Fruit fly (Drosophila melanogaster) whole organism, prepupa: ENCODE measurements around the gene Tim8.

Experiments
- CG10631 ChIP-seq: fragments of 200-800 bp; sonication (Bioruptor generic); optimal IDR thresholded peaks from 2 replicates; lab custom pipeline; 2016; ENCODE audit warnings: missing biosample characterization, missing genetic modification characterization
- CG10669 ChIP-seq: fragments of 200-800 bp; sonication (Bioruptor generic); optimal IDR thresholded peaks from 3 replicates; lab custom pipeline; 2018; ENCODE audit warnings: missing biosample characterization, mild to moderate bottlenecking, missing genetic modification characterization, moderate library complexity
- CG11294 ChIP-seq: fragments of 200-800 bp; sonication (Bioruptor generic); IDR thresholded peaks from 2 replicates; pipeline ENCODE4 v1.3.6; 2022; ENCODE audit warnings: missing biosample characterization, missing genetic modification characterization
- CG11762 ChIP-seq: fragments of 200-800 bp; sonication (Bioruptor generic); optimal IDR thresholded peaks from 3 replicates; lab custom pipeline; 2016; ENCODE audit warnings: missing biosample characterization, missing genetic modification characterization; ENCODE audit not compliant: insufficient read depth
- CG11902 ChIP-seq: fragments of 200-800 bp; sonication (Bioruptor generic); optimal IDR thresholded peaks from 3 replicates; lab custom pipeline; 2016; ENCODE audit warnings: missing biosample characterization, missing genetic modification characterization
- CG15336 ChIP-seq: fragments of 200-800 bp; sonication (Bioruptor generic); IDR thresholded peaks from 2 replicates; pipeline ENCODE4 v1.3.6; 2022; ENCODE audit warnings: missing biosample characterization, missing genetic modification characterization
- CG1621 ChIP-seq: fragments of 200-800 bp; sonication (Bioruptor generic); optimal IDR thresholded peaks from 3 replicates; lab custom pipeline; 2018; ENCODE audit warnings: missing biosample characterization, mild to moderate bottlenecking, missing genetic modification characterization
- CG16779 ChIP-seq: fragments of 200-800 bp; sonication (Bioruptor generic); optimal IDR thresholded peaks from 3 replicates; lab custom pipeline; 2017; ENCODE audit warnings: missing biosample characterization, mild to moderate bottlenecking, missing genetic modification characterization
- CG3032 ChIP-seq: fragments of 200-800 bp; optimal IDR thresholded peaks from 2 replicates; lab custom pipeline; 2019; ENCODE audit warnings: missing biosample characterization, mild to moderate bottlenecking, missing genetic modification characterization, moderate library complexity
- CG31627 ChIP-seq: fragments of 200-800 bp; sonication (Bioruptor generic); optimal IDR thresholded peaks from 3 replicates; lab custom pipeline; 2016; ENCODE audit warnings: missing biosample characterization, missing genetic modification characterization
- CG32006 ChIP-seq: fragments of 200-800 bp; sonication (Bioruptor generic); optimal IDR thresholded peaks from 3 replicates; lab custom pipeline; 2017; ENCODE audit warnings: missing biosample characterization, mild to moderate bottlenecking, missing genetic modification characterization
- CG4318 ChIP-seq: fragments of 200-800 bp; sonication (Bioruptor generic); optimal IDR thresholded peaks from 3 replicates; lab custom pipeline; 2017; ENCODE audit warnings: missing biosample characterization, mild to moderate bottlenecking, missing genetic modification characterization
- CG6163 ChIP-seq: fragments of 200-800 bp; sonication (Bioruptor generic); IDR thresholded peaks from 3 replicates; pipeline ENCODE4 v1.3.6; 2022; ENCODE audit warnings: missing biosample characterization, missing genetic modification characterization
- CG6276 ChIP-seq: fragments of 200-800 bp; sonication (Bioruptor generic); optimal IDR thresholded peaks from 2 replicates; lab custom pipeline; 2017; ENCODE audit warnings: missing biosample characterization, mild to moderate bottlenecking, missing genetic modification characterization
- CG6792 ChIP-seq: fragments of 200-800 bp; sonication (Bioruptor generic); optimal IDR thresholded peaks from 3 replicates; lab custom pipeline; 2016; ENCODE audit warnings: missing biosample characterization, missing genetic modification characterization
- CG6808 ChIP-seq: fragments of 200-800 bp; sonication (Bioruptor generic); optimal IDR thresholded peaks from 3 replicates; lab custom pipeline; 2017; ENCODE audit warnings: missing biosample characterization, missing genetic modification characterization, mild to moderate bottlenecking, moderate library complexity, missing genetic modification reagents
- CG6854 ChIP-seq: fragments of 200-800 bp; sonication (Bioruptor generic); optimal IDR thresholded peaks from 2 replicates; lab custom pipeline; 2017; ENCODE audit warnings: missing biosample characterization, mild to moderate bottlenecking, missing genetic modification characterization
- CG7368 ChIP-seq: fragments of 200-800 bp; sonication (Bioruptor generic); optimal IDR thresholded peaks from 3 replicates; lab custom pipeline; 2016; ENCODE audit warnings: missing biosample characterization, missing genetic modification characterization
- CG8119 ChIP-seq: fragments of 200-800 bp; sonication (Bioruptor generic); IDR thresholded peaks from 3 replicates; pipeline ENCODE4 v1.3.6; 2022; ENCODE audit warnings: missing biosample characterization, missing genetic modification characterization
- CG8319 ChIP-seq: fragments of 200-800 bp; sonication (Bioruptor generic); optimal IDR thresholded peaks from 3 replicates; lab custom pipeline; 2016; ENCODE audit warnings: missing biosample characterization, missing genetic modification characterization
- CG8632 ChIP-seq: fragments of 200-800 bp; sonication (Bioruptor generic); optimal IDR thresholded peaks from 3 replicates; lab custom pipeline; 2016; ENCODE audit warnings: missing biosample characterization, missing genetic modification characterization
- CG9139 ChIP-seq: fragments of 200-800 bp; sonication (Bioruptor generic); optimal IDR thresholded peaks from 3 replicates; lab custom pipeline; 2017; ENCODE audit warnings: missing biosample characterization, mild to moderate bottlenecking, missing genetic modification characterization
- Eip75B ChIP-seq: fragments of 200-800 bp; sonication (Bioruptor generic); optimal IDR thresholded peaks from 3 replicates; lab custom pipeline; 2016; ENCODE audit warnings: missing biosample characterization, missing genetic modification characterization
- Eip78C ChIP-seq: fragments of 200-800 bp; sonication (Bioruptor generic); peaks from one replicate; lab custom pipeline; 2016; ENCODE audit warnings: missing biosample characterization, missing genetic modification characterization
- Ets21C ChIP-seq: fragments of 200-800 bp; sonication (Bioruptor generic); optimal IDR thresholded peaks from 3 replicates; lab custom pipeline; 2016; ENCODE audit warnings: missing biosample characterization, missing genetic modification characterization
- Ets96B ChIP-seq: fragments of 200-800 bp; optimal IDR thresholded peaks from 2 replicates; lab custom pipeline; 2019; ENCODE audit warnings: missing biosample characterization, mild to moderate bottlenecking, missing genetic modification characterization, moderate library complexity
- Gug ChIP-seq: fragments of 200-800 bp; sonication (Bioruptor generic); IDR thresholded peaks from 2 replicates; pipeline ENCODE4 v1.3.6; 2022; ENCODE audit warnings: missing biosample characterization, missing genetic modification characterization
- Hr38 ChIP-seq: sonication (Bioruptor generic); optimal IDR thresholded peaks from 2 replicates; lab custom pipeline; 2016; ENCODE audit warnings: missing biosample characterization, missing genetic modification characterization
- Hr39 ChIP-seq: fragments of 200-800 bp; sonication (Bioruptor generic); optimal IDR thresholded peaks from 2 replicates; lab custom pipeline; 2016; ENCODE audit warnings: missing biosample characterization, missing genetic modification characterization
- Hr4 ChIP-seq: fragments of 200-800 bp; sonication (Bioruptor generic); optimal IDR thresholded peaks from 3 replicates; lab custom pipeline; 2016; ENCODE audit warnings: missing biosample characterization, missing genetic modification characterization
- Lpt ChIP-seq: fragments of 200-800 bp; sonication (Bioruptor generic); optimal IDR thresholded peaks from 3 replicates; lab custom pipeline; 2016; ENCODE audit warnings: missing biosample characterization, missing genetic modification characterization
- Met ChIP-seq: fragments of 200-800 bp; sonication (Bioruptor generic); optimal IDR thresholded peaks from 3 replicates; lab custom pipeline; 2016; ENCODE audit warnings: missing biosample characterization, missing genetic modification characterization
- OdsH ChIP-seq: fragments of 200-800 bp; sonication (Bioruptor generic); optimal IDR thresholded peaks from 3 replicates; lab custom pipeline; 2016; ENCODE audit warnings: missing biosample characterization, missing genetic modification characterization
- Smox ChIP-seq: fragments of 200-800 bp; sonication (Bioruptor generic); optimal IDR thresholded peaks from 3 replicates; lab custom pipeline; 2016; ENCODE audit warnings: missing biosample characterization, missing genetic modification characterization
- Sox102F ChIP-seq: fragments of 200-800 bp; sonication (Bioruptor generic); optimal IDR thresholded peaks from 2 replicates; lab custom pipeline; 2016; ENCODE audit warnings: missing biosample characterization, mild to moderate bottlenecking, missing genetic modification characterization
- Sox14 ChIP-seq: fragments of 200-800 bp; sonication (Bioruptor generic); optimal IDR thresholded peaks from 3 replicates; lab custom pipeline; 2016; ENCODE audit warnings: missing biosample characterization, missing genetic modification characterization
- Sox15 ChIP-seq: fragments of 200-800 bp; sonication (Bioruptor generic); optimal IDR thresholded peaks from 3 replicates; lab custom pipeline; 2016; ENCODE audit warnings: missing biosample characterization, missing genetic modification characterization
- achi ChIP-seq: fragments of 200-800 bp; sonication (Bioruptor generic); optimal IDR thresholded peaks from 3 replicates; lab custom pipeline; 2016; ENCODE audit warnings: missing biosample characterization, missing genetic modification characterization
- acj6 ChIP-seq: fragments of 200-800 bp; sonication (Bioruptor generic); optimal IDR thresholded peaks from 3 replicates; lab custom pipeline; 2016; ENCODE audit warnings: missing biosample characterization, missing genetic modification characterization
- cyc ChIP-seq: fragments of 200-800 bp; sonication (Bioruptor generic); optimal IDR thresholded peaks from 3 replicates; lab custom pipeline; 2016; ENCODE audit warnings: missing biosample characterization, missing genetic modification characterization
- dac ChIP-seq: fragments of 200-800 bp; sonication (Bioruptor generic); optimal IDR thresholded peaks from 2 replicates; lab custom pipeline; 2017; ENCODE audit warnings: missing biosample characterization, mild to moderate bottlenecking, missing genetic modification characterization
- eg ChIP-seq: fragments of 200-800 bp; sonication (Bioruptor generic); IDR thresholded peaks from 3 replicates; pipeline ENCODE4 v1.3.6; 2022; ENCODE audit warnings: missing biosample characterization, missing genetic modification characterization
- esn ChIP-seq: fragments of 200-800 bp; sonication (Bioruptor generic); optimal IDR thresholded peaks from 2 replicates; lab custom pipeline; 2016; ENCODE audit warnings: missing biosample characterization, mild to moderate bottlenecking, missing genetic modification characterization, moderate library complexity
- fd59A ChIP-seq: fragments of 200-800 bp; sonication (Bioruptor generic); optimal IDR thresholded peaks from 2 replicates; lab custom pipeline; 2017; ENCODE audit warnings: missing biosample characterization, mild to moderate bottlenecking, missing genetic modification characterization, missing genetic modification reagents
- fd85E ChIP-seq: fragments of 200-800 bp; sonication (Bioruptor generic); optimal IDR thresholded peaks from 3 replicates; lab custom pipeline; 2016; ENCODE audit warnings: missing biosample characterization, missing genetic modification characterization
- fkh ChIP-seq: fragments of 200-800 bp; sonication (Bioruptor generic); optimal IDR thresholded peaks from 3 replicates; lab custom pipeline; 2017; ENCODE audit warnings: missing biosample characterization, mild to moderate bottlenecking, missing genetic modification characterization, moderate library complexity
- lz ChIP-seq: fragments of 200-800 bp; sonication (Bioruptor generic); optimal IDR thresholded peaks from 3 replicates; lab custom pipeline; 2016; ENCODE audit warnings: missing biosample characterization, missing genetic modification characterization
- net ChIP-seq: fragments of 200-800 bp; sonication (Bioruptor generic); optimal IDR thresholded peaks from 3 replicates; lab custom pipeline; 2016; ENCODE audit warnings: missing biosample characterization, missing genetic modification characterization
- pdm3 ChIP-seq: fragments of 200-800 bp; sonication (Bioruptor generic); optimal IDR thresholded peaks from 3 replicates; lab custom pipeline; 2016; ENCODE audit warnings: missing biosample characterization, missing genetic modification characterization
- ss ChIP-seq, 2 experiments: fragments of 200-800 bp; sonication (Bioruptor generic); optimal IDR thresholded peaks; 2 replicates in 1 of 2; 3 replicates in 1 of 2; lab custom pipeline; 2017 to 2018; ENCODE audit warnings: mild to moderate bottlenecking in 2 of 2, missing biosample characterization in 2 of 2, missing genetic modification characterization in 2 of 2, moderate library complexity in 1 of 2
- svp ChIP-seq: fragments of 200-800 bp; sonication (Bioruptor generic); peaks from one replicate; lab custom pipeline; 2016; ENCODE audit warnings: missing biosample characterization, missing genetic modification characterization
- topi ChIP-seq: fragments of 200-800 bp; sonication (Bioruptor generic); optimal IDR thresholded peaks from 3 replicates; lab custom pipeline; 2016; ENCODE audit warnings: missing biosample characterization, missing genetic modification characterization
- vri ChIP-seq: fragments of 200-800 bp; sonication (Bioruptor generic); optimal IDR thresholded peaks from 3 replicates; lab custom pipeline; 2016; ENCODE audit warnings: missing biosample characterization, mild to moderate bottlenecking, missing genetic modification characterization

Tim8 gene

DNA sequence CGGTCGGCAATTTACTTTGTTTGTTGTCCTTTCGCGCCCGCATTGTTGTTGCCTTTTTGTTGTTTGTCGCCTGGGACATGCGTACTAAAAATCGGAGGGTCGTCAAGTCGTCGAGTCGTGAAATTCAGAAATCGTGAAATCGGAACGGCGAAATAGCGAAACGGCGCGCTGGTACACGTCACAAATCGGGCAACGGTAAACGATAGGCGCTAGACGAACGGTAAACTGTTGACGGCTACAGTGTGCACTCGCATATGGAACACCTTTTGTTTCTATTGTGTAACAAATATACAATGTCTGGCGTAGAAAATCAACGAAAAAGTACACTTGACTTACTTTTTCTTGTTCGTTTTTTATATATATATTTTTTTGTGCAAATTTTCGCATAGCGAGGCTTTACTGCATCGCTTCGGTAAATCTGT lies 15.8 kb downstream of the Tim8 start:
- TF ChIP-seq CG31627 (GFP tag; lab: Kevin White, UChicago) (no peak), CG1621 (tag; lab: Kevin White, UChicago) (no peak), svp (GFP tag; lab: Kevin White, UChicago) (peak; percentile 36), CG16779 (tag; lab: Kevin White, UChicago) (no peak), Ets21C (GFP tag; lab: Kevin White, UChicago) (no peak), fd59A (GFP tag; lab: Kevin White, UChicago) (peak; percentile 13), Hr38 (GFP tag; lab: Kevin White, UChicago) (no peak), lz (GFP tag; lab: Kevin White, UChicago) (peak; percentile 17), OdsH (GFP tag; lab: Kevin White, UChicago) (peak; percentile 60), CG6854 (GFP tag; lab: Kevin White, UChicago) (no peak), achi (GFP tag; lab: Kevin White, UChicago) (peak; percentile 24), CG8319 (GFP tag; lab: Kevin White, UChicago) (no peak), pdm3 (peak; percentile 38), Sox102F (GFP tag; lab: Kevin White, UChicago) (peak; percentile 27), CG6163 (peak; percentile 68), CG32006 (GFP tag; lab: Kevin White, UChicago) (peak; percentile 37), CG6792 (GFP tag; lab: Kevin White, UChicago) (peak; percentile 20), CG9139 (GFP tag; lab: Kevin White, UChicago) (no peak), CG8119 (GFP tag; lab: Robert Waterston, UW) (peak; percentile 36; the same call in 2 of the 3 replicates), Smox (peak; percentile 22), CG3032 (tag; lab: Kevin White, UChicago) (peak; percentile 39), Gug (peak; percentile 34), Ets96B (peak; percentile 18), Lpt (GFP tag; lab: Kevin White, UChicago) (no peak), CG11294 (GFP tag; lab: Robert Waterston, UW) (peak; percentile 49; the same call in 1 of the 2 replicates), fkh (GFP tag; lab: Kevin White, UChicago) (peak; percentile 12), Met (GFP tag; lab: Kevin White, UChicago) (peak; percentile 32), dac (GFP tag; lab: Kevin White, UChicago) (peak; percentile 3), Hr4 (GFP tag; lab: Kevin White, UChicago) (peak; percentile 42), CG8632 (no peak), eg (GFP tag; lab: Robert Waterston, UW) (peak; percentile 63; the same call in 2 of the 3 replicates), topi (peak; percentile 39), ss (GFP tag; optimal IDR thresholded peaks at IDR 0.05; lab: Kevin White, UChicago) (peak; percentile 2 to 50), vri (GFP tag; lab: Kevin White, UChicago) (no peak), CG11762 (GFP tag; lab: Kevin White, UChicago) (no peak), acj6 (GFP tag; lab: Kevin White, UChicago) (peak; percentile 40), fd85E (no peak), CG10669 (GFP tag; lab: Kevin White, UChicago) (peak; percentile 44), cyc (GFP tag; lab: Kevin White, UChicago) (peak; percentile 20), esn (GFP tag; lab: Kevin White, UChicago) (peak; percentile 38), CG11902 (GFP tag; lab: Kevin White, UChicago) (peak; percentile 8), net (GFP tag; lab: Kevin White, UChicago) (peak; percentile 24), CG15336 (peak; percentile 64), CG6808 (GFP tag; lab: Kevin White, UChicago) (peak; percentile 9), CG6276 (GFP tag; lab: Kevin White, UChicago) (no peak), Hr39 (GFP tag; lab: Kevin White, UChicago) (peak; percentile 19), CG10631 (peak; percentile 28), Sox15 (GFP tag; lab: Kevin White, UChicago) (peak; percentile 7), CG7368 (GFP tag; lab: Kevin White, UChicago) (no peak), Eip78C (GFP tag; lab: Kevin White, UChicago) (peak; percentile 85), Eip75B (GFP tag; lab: Kevin White, UChicago) (peak; percentile 50), Sox14 (GFP tag; lab: Kevin White, UChicago) (peak; percentile 6), CG4318 (peak; percentile 33)
